Worm (Caenorhabditis elegans): ENCODE measurements around the gene utp-20.

The utp-20 gene

DNA sequence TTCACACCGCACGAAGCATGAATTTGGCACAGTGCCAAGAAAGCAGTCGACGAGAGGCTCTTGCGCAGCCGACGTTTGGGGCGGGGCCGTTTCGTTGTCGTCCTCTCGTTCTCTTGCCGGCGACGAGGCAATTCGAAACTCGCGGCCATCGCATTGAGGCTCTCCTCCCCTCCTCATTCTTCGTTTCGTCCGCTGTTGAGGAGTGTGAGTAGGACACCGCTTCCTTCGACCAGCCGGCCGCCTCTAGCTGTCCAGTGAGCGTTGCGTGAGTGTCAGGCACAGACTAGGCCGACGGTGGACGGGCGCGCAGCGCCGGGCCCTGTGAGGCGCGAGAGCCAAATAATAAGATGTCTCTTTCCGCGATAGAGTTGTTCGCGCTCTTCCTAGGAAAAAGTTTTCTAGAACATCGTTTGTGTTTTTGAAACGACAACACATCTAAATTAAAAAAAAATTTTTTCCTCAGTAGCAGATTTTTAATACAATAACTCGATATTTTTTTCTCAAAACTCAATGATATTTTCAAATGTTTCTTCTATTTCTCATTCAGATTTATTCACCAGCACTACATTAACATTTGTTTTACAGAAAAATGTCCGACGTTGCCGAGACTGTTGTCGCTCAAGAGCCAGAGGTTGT lies 44.2 kb upstream of the utp-20 start, which contains the start of the genes T28D9.11 and T28D9.1 (continued):
- TF ChIP-seq unc-3 (GFP tag; conservative IDR thresholded peaks at IDR 0.05) (no peak; the same call in 1 of the 2 replicates), unc-3 (tag; optimal IDR thresholded peaks at IDR 0.05) (no peak), tbx-7 (tag; optimal IDR thresholded peaks at IDR 0.05) (no peak), K02D7.2 (tag; optimal IDR thresholded peaks at IDR 0.05) (no peak), C08G9.2 (tag; optimal IDR thresholded peaks at IDR 0.05) (peak; percentile 49), nfya-1 (tag; optimal IDR thresholded peaks at IDR 0.05) (peak; percentile 64), T23F11.4 (GFP tag; optimal IDR thresholded peaks at IDR 0.05) (peak; percentile 38), mec-3 (tag; optimal IDR thresholded peaks at IDR 0.05; ENCODE audit: borderline replicate concordance) (no peak), pag-3 (tag; optimal IDR thresholded peaks at IDR 0.05; ENCODE audit: borderline replicate concordance) (no peak), ceh-19 (GFP tag; optimal IDR thresholded peaks at IDR 0.05) (peak; percentile 71), ceh-2 (tag; optimal IDR thresholded peaks at IDR 0.05) (peak; percentile 28), hlh-30 (tag; optimal IDR thresholded peaks at IDR 0.05; ENCODE audit: insufficient read depth) (no peak), sdc-2 (tag; optimal IDR thresholded peaks at IDR 0.05) (peak; percentile 37), ets-4 (tag; optimal IDR thresholded peaks at IDR 0.05) (peak; percentile 27), ttx-3 (tag; optimal IDR thresholded peaks at IDR 0.05) (no peak), ceh-48 (tag; optimal IDR thresholded peaks at IDR 0.05) (no peak), gmeb-2 (tag; optimal IDR thresholded peaks at IDR 0.05) (no peak), hlh-6 (tag; optimal IDR thresholded peaks at IDR 0.05) (peak; percentile 16), unc-42 (tag; optimal IDR thresholded peaks at IDR 0.05) (peak; percentile 46), ceh-31 (tag; optimal IDR thresholded peaks at IDR 0.05) (peak; percentile 80), fax-1 (tag; optimal IDR thresholded peaks at IDR 0.05) (peak; percentile 32), pat-9 (tag; optimal IDR thresholded peaks at IDR 0.05) (peak; percentile 48), F13H6.1 (tag; optimal IDR thresholded peaks at IDR 0.05) (no peak), syd-9 (tag; optimal IDR thresholded peaks at IDR 0.05) (peak; percentile 61), ceh-34 (tag; optimal IDR thresholded peaks at IDR 0.05) (peak; percentile 82)

DNA sequence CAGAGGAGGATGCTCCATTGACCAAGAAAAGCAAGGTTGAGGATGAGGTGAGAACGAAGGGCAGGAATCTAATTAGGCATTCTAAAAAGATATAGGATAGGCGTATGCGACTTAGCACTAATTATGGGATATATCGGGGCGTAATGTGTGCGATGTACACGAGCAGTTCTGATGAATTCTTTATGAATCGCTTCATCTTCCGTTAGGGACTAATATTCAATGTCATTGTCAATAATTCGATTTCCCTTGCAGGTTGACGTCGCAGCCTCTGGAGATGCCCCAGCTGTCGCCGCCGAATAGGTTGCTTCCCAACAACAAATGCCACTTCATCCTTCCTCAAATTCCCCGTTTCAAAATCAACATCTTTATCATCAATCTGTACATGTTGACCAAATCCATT lies 43.0 kb upstream of the utp-20 start:
- TF ChIP-seq sdc-2 (tag; optimal IDR thresholded peaks at IDR 0.05): no peak
- no peak for TF ChIP-seq ceh-6 (GFP tag; optimal IDR thresholded peaks at IDR 0.05)
- peak; percentile 84 for TF ChIP-seq unc-42 (tag; optimal IDR thresholded peaks at IDR 0.05)

DNA sequence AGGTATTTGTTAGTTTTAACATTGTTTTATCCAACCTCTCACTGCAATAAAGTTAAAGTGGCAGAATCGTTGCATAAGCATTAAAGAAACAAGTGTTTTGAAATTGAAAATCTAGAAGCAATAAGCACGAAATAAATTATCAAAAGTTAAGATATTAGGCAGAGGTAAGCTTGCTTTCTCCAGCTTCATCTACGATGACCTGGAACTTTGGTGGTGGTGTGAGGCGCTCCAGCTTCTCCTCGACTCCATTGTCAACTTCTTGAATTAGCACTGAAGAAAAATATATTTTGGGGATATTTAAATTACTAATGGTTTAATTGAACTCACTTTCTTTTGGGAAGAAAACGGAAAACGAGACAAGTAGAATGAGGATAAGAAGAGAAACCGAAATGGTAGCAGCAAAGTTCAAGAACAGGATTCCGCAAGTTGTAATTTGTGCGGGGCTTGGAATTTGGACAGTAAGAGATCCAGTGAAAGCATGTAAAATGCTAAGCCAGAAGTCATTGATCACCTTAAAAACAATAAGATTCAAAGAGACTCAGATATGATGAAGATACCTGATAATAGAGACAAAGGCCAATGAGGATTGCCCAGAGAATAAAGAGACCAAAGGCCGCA lies 42.4 kb upstream of the utp-20 start:
- no peak for TF ChIP-seq pag-3 (tag; optimal IDR thresholded peaks at IDR 0.05; ENCODE audit: borderline replicate concordance)
- no peak for TF ChIP-seq unc-55 (GFP tag; optimal IDR thresholded peaks at IDR 0.05)
- no peak for TF ChIP-seq pros-1 (tag; optimal IDR thresholded peaks at IDR 0.05)
- no peak for TF ChIP-seq ceh-31 (tag; optimal IDR thresholded peaks at IDR 0.05)
- no peak for TF ChIP-seq unc-3 (GFP tag; conservative IDR thresholded peaks at IDR 0.05)
- no peak for TF ChIP-seq unc-3 (tag; optimal IDR thresholded peaks at IDR 0.05)
- no peak for TF ChIP-seq ceh-18 (tag; optimal IDR thresholded peaks at IDR 0.05)
- no peak for TF ChIP-seq C38D4.7 (GFP tag; optimal IDR thresholded peaks at IDR 0.05)
- TF ChIP-seq madf-2 (tag; optimal IDR thresholded peaks at IDR 0.05): no peak
- no peak for TF ChIP-seq sox-4 (tag; optimal IDR thresholded peaks at IDR 0.05)

DNA sequence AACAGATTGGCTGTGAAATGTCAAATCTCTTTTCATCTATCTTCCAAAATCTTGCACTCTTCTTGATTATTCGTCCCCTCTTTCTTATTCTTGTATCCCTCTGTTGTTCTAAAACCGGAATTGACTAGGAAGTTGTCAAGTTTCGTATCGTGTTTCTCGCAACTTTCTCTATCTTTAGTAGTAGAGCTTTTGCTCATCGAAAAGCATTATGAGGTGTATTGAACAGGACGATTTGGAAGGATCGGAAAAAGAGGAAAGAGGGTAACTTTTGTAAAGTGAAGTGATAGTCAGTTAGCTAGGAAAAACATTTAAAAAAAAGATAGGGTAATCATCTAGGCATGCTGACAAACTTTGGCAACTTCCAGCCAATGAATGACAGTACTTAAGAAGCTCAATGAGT lies 39.7 kb upstream of the utp-20 start:
- TF ChIP-seq K09A11.1 (tag; optimal IDR thresholded peaks at IDR 0.05; ENCODE audit: insufficient read depth) (no peak), ref-2 (tag; optimal IDR thresholded peaks at IDR 0.05) (no peak)
